Worm (Caenorhabditis elegans): Measurements from ENCODE around the gene ehs-1.

ce11 chrII:5866920-5867319 lies 46.4 kb downstream of the ehs-1 start:
- TF ChIP-seq lsy-2 (tag; optimal IDR thresholded peaks at IDR 0.05) (no peak), elt-1 (tag; optimal IDR thresholded peaks at IDR 0.05; ENCODE audit: borderline replicate concordance, insufficient read depth) (no peak), ces-1 (GFP tag; optimal IDR thresholded peaks at IDR 0.05) (no peak), bed-3 (GFP tag; optimal IDR thresholded peaks at IDR 0.05) (no peak), ztf-11 (tag; optimal IDR thresholded peaks at IDR 0.05) (no peak), nhr-237 (tag; optimal IDR thresholded peaks at IDR 0.05) (no peak), unc-62 (GFP tag; optimal IDR thresholded peaks at IDR 0.05) (no peak), nhr-2 (tag; optimal IDR thresholded peaks at IDR 0.05) (no peak), snpc-4 (tag; optimal IDR thresholded peaks at IDR 0.05) (no peak), ceh-39 (tag; optimal IDR thresholded peaks at IDR 0.05) (no peak), pha-4 (tag; optimal IDR thresholded peaks at IDR 0.05) (no peak)

Data from whole organism, mixed stage, embryonic.